Fruit fly (Drosophila melanogaster): Measurements from ENCODE around the gene cmpy.

Gene cmpy

DNA sequence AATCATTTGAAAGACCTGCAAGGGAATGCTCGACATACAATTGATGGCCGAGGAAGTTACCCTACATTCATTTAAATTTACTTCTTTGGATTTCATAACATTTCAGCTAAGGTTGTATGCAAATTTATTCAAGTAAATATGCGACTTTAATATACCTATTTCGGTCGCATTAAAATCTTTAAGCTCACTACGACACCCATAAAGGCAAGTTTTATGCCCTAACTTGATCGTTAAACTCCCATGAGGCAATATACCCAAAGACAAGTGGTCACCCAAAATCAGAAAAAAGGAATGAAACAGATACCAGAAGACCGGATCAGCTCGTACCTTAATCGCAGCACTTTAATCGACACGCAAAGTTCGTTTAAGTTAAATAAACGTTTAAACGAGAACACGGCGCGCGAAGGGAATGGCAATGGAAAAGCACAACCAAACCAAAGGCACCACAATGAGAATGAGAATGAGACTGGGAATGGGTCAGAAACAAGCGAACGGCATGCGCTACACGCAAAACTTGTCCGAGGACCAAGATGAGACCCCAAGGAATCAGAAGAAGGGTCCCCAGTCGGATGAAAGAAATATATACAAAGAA is 30.7 kb downstream of the cmpy start:
- TF ChIP-seq CG8478 (optimal IDR thresholded peaks at IDR 0.05) (no peak), CTCF (optimal IDR thresholded peaks at IDR 0.05) (no peak)

DNA sequence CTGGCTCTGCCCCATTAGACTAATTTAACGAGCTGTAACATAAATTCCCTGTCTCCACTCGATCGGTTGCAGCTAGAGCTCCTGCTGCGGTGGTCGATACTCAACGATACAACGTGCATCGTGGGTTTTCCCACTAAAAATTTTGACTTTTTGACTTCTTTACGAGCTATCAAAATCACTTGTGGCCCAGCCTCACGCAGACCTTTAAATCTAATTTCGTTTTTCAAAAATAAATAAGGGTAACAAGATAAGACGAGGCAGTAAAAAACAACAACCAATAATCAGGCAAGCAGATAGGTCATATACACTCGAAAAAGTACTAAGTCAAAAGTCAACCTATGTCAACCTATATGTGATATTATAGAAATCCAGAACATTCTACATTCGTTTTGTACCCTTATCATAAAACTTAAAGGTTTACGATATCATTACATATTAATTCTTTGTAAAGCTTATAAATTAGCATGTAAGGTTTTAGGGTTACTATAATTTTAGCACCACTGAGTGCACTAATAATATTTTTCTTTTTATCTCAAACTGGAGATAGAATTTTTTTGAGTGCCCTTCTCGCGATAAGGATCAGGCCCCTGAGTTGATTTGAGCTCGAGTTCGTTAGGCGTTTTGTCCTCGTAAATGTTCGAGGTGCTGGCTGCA is 31.7 kb downstream of the cmpy start:
- no peak for TF ChIP-seq CTCF (optimal IDR thresholded peaks at IDR 0.05)
- no peak for TF ChIP-seq CG8478 (optimal IDR thresholded peaks at IDR 0.05)

DNA sequence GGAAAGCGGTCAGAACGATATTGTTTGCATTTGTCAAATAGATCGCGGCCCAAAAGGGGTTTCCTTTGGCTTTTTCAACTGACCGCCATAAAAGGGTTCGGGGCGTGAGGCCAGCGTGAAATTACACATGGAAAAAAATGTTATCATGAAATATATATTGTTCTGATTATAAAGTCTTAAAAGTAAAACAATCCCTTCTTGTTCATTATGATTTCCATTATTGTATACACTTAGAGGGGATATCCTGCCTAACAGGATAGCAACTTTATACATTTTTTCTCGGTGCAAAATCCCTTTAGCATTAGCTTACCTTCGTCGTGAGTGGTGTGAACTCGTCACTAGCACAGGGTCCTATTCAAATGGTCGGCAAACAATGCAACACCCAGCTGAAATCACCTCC is 33.9 kb downstream of the cmpy start:
- no peak for TF ChIP-seq CG8478 (optimal IDR thresholded peaks at IDR 0.05)
- TF ChIP-seq CTCF (optimal IDR thresholded peaks at IDR 0.05), result no peak

DNA sequence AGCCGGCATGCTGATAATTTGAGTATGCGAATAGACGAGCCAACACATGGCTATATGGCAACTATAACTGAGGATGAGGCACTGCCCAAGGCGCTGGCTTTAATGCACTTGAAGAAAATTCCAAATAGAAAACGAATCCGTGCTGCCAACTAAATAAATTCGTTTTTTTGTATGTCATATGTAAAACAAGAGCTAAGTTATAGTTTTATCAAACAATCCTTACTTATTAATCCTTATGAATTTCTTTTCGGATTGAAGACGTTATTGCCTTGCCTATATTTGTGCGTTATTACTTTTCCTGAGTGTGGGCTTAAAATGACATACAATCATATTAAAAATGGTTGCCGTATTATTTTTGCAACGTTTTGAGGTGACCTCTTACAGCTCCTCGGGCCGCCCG is 42.5 kb downstream of the cmpy start:
- TF ChIP-seq CTCF (optimal IDR thresholded peaks at IDR 0.05), result no peak
- TF ChIP-seq CG8478 (optimal IDR thresholded peaks at IDR 0.05), result no peak

DNA sequence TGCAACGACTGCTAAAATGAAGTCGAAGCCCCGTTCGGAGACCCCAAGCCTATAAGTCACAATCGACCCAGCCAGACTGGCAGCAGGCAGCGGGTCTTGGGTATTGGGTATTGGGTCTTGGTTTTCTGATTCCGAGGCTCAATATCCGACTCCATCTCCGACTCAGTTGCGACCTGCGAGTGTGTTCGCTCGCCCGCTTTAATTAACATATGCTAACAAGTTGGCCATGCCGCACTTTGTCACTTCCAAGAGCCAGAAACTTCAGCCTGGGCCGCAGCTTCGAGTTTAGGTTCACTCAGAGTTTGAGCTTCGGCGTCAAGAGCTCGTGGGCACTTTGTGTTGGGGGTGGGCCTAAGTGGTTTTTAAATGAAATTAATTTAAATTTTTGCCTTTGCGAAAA is 45.1 kb downstream of the cmpy start:
- TF ChIP-seq CG8478 (optimal IDR thresholded peaks at IDR 0.05) (no peak), CTCF (optimal IDR thresholded peaks at IDR 0.05) (no peak)

DNA sequence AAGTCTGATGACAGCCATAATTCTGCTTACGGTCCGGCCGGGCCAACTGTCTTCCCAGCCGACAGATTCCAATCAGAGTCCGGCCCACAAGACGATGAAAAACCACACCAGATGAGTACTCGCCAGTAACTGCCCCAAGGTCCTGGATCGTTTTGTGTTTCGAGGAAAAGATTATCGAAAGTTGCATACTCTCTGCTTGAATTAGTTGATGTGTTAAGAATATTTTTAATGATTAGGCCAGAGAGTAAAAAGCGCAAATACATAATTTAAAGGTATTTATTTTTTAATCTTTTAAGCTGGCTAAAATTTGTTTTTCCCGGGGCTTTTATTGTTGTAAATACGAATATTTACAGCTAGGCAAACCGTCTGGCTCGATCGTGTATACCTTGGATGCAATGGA is 46.6 kb downstream of the cmpy start:
- TF ChIP-seq CTCF (optimal IDR thresholded peaks at IDR 0.05) (no peak), CG8478 (optimal IDR thresholded peaks at IDR 0.05) (no peak)

DNA sequence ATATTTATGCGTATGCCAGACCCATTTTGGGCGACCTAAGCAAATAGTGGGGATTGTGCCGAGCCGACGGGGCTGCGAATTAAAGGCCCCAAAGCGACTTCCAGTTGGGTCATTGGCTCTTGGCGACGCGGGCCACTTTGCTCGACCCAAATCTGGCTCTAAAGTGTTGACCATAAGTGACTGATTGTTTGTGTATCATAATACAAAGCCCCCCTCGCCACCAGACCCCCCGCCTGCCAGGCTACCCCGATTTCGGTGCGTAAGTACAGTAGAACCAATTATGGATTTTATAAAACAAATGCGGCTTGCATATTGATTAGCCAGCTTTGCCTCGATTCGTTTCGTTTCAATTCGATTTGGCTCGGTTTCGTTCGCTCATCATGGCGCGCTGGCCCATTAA is 47.3 kb downstream of the cmpy start:
- no peak for TF ChIP-seq CTCF (optimal IDR thresholded peaks at IDR 0.05)
- no peak for TF ChIP-seq CG8478 (optimal IDR thresholded peaks at IDR 0.05)

DNA sequence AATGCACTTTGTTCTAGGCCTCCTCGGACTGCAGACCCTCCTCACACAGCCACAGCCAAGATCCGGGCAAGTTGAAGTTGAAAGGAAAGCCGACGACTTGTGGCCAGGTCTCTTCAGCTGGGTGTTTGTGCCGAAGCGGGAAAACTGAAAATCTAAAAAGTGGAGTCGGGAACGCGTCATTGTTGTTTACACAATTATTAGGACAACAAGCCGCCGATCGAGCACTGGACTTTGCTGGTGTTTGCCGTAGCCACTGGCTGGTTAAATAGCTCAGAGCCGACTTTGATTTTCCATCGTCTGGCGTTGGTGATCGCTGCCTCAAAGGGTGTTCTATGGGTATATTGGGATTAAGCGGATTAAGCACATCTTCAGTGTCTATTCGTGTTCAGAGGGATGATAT is 51.6 kb downstream of the cmpy start:
- TF ChIP-seq CG8478 (optimal IDR thresholded peaks at IDR 0.05) (no peak), CTCF (optimal IDR thresholded peaks at IDR 0.05) (no peak)

DNA sequence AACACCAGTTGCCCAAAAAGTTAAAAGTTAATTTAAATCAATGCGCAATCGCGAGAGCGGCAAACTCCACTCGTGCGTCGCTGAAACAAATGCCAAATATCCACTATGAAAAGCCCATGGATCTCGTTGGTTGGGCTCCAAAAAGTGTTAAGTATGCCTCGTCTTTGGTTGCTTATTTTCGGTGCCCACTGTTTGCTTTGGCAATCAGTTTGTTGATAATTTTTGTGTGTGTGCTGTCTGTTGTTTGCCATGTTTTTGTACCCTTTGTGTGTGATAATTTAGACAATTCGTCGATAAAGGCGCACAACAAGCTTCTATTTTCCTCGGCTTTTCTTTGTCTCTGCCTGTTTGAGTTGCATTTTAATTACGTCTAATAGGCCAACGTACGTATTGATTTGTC is 55.0 kb downstream of the cmpy start:
- no peak for TF ChIP-seq CTCF (optimal IDR thresholded peaks at IDR 0.05)
- no peak for TF ChIP-seq CG8478 (optimal IDR thresholded peaks at IDR 0.05)

Measured in S2 (cell line).